Worm (Caenorhabditis elegans) whole organism, L4 larva: ENCODE results near the gene msp-77.
A peak's percentile ranks its signal among the peaks of the same experiment; 100 is the strongest.

Experiments used
- Y75B8A.6 ChIP-seq: fragments of 200-800 bp; sonication (Bioruptor generic); IDR thresholded peaks from 2 replicates; pipeline ENCODE4 v1.3.6; 2022; ENCODE audit warnings: missing genetic modification reagents, missing genetic modification characterization, missing compliant biosample characterization
- ZK546.5 ChIP-seq, 2 experiments: sonication (generic microtip); optimal IDR thresholded peaks; 2 replicates each; lab custom pipeline; 2017; ENCODE audit warnings: missing biosample characterization in 2 of 2, missing genetic modification characterization in 2 of 2
- aly-2 ChIP-seq: sonication (generic microtip); optimal IDR thresholded peaks from 2 replicates; lab custom pipeline; 2018; ENCODE audit warnings: missing biosample characterization, missing genetic modification characterization
- ceh-44 ChIP-seq: fragments of 200-800 bp; sonication (Bioruptor generic); IDR thresholded peaks from 2 replicates; pipeline ENCODE4 v1.3.6; 2022; ENCODE audit warnings: missing genetic modification reagents, missing genetic modification characterization, missing compliant biosample characterization
- ces-1 ChIP-seq: fragments of 150-350 bp; sonication (generic microtip); optimal IDR thresholded peaks from 4 replicates; lab custom pipeline; 2014; ENCODE audit warnings: missing biosample characterization, missing genetic modification reagents, missing genetic modification characterization
- daf-12 ChIP-seq: fragments of 150-350 bp; optimal IDR thresholded peaks from 2 replicates; lab custom pipeline; 2014; ENCODE audit warnings: missing biosample characterization, missing genetic modification reagents, missing genetic modification characterization
- gei-8 ChIP-seq: fragments of 200-800 bp; sonication (Bioruptor generic); optimal IDR thresholded peaks from 2 replicates; lab custom pipeline; 2018; ENCODE audit warnings: mild to moderate bottlenecking, missing genetic modification characterization, missing compliant biosample characterization
- lir-3 ChIP-seq: sonication (generic microtip); optimal IDR thresholded peaks from 2 replicates; lab custom pipeline; 2016; ENCODE audit warnings: mild to moderate bottlenecking, missing genetic modification characterization, missing compliant biosample characterization
- nhr-10 ChIP-seq: fragments of 150-350 bp; optimal IDR thresholded peaks from 2 replicates; lab custom pipeline; 2014; ENCODE audit warnings: missing biosample characterization, missing genetic modification characterization
- nhr-28 ChIP-seq: fragments of 150-350 bp; optimal IDR thresholded peaks from 2 replicates; lab custom pipeline; 2014; ENCODE audit warnings: missing biosample characterization, missing genetic modification characterization
- nhr-42 ChIP-seq: fragments of 200-800 bp; sonication (Bioruptor generic); IDR thresholded peaks from 2 replicates; pipeline ENCODE4 v1.3.6; 2022; ENCODE audit warnings: missing genetic modification characterization, missing compliant biosample characterization
- sdz-12 ChIP-seq: fragments of 200-800 bp; sonication (Bioruptor generic); optimal IDR thresholded peaks from 2 replicates; lab custom pipeline; 2018; ENCODE audit warnings: mild to moderate bottlenecking, missing genetic modification characterization, missing compliant biosample characterization
- set-16 ChIP-seq: fragments of 200-800 bp; sonication (Bioruptor generic); IDR thresholded peaks from 2 replicates; pipeline ENCODE4 v1.3.6; 2022; ENCODE audit warnings: missing genetic modification reagents, missing genetic modification characterization, missing compliant biosample characterization
- unc-39 ChIP-seq: sonication (generic microtip); optimal IDR thresholded peaks from 2 replicates; lab custom pipeline; 2017; ENCODE audit warnings: missing biosample characterization, missing genetic modification characterization
- unc-62 ChIP-seq, 3 experiments: fragments of 150-350 bp in 1 of 3; sonication (generic microtip); optimal IDR thresholded peaks in 2 of 3; peaks in 1 of 3; 1 replicate in 1 of 3; 2 replicates in 2 of 3; lab custom pipeline; 2014 to 2017; ENCODE audit warnings: missing biosample characterization in 3 of 3, missing genetic modification characterization in 3 of 3, missing genetic modification reagents in 3 of 3, missing genotype in 1 of 3
- zip-11 ChIP-seq: fragments of 200-800 bp; sonication (Bioruptor generic); IDR thresholded peaks from 2 replicates; pipeline ENCODE4 v1.3.6; 2022; ENCODE audit warnings: missing genetic modification characterization, missing compliant biosample characterization

Gene msp-77

ce11 chrIV:9933580-9933979 lies 39.1 kb downstream of the msp-77 start, which contains the start of gene spe-29:
TSS of gene spe-29 (plus strand) at chrIV:9933880.
- TF ChIP-seq set-16 (GFP tag; lab: Robert Waterston, UW) = 0 out of 2 replicates have a peak, but pooled peaks have one; percentile 18
- TF ChIP-seq unc-62 (GFP tag; optimal IDR thresholded peaks at IDR 0.05 in 1 of 2; lab: Kevin White, UChicago) = no peak
- TF ChIP-seq unc-62 (tag; optimal IDR thresholded peaks at IDR 0.05; lab: Kevin White, UChicago) = no peak
- no peak for TF ChIP-seq ces-1 (GFP tag; lab: Kevin White, UChicago)
- TF ChIP-seq lir-3 (tag; lab: Kevin White, UChicago) = no peak
- no peak for TF ChIP-seq Y75B8A.6 (GFP tag; lab: Robert Waterston, UW)
- no peak for TF ChIP-seq aly-2
- TF ChIP-seq nhr-10 (tag; lab: Kevin White, UChicago) = no peak

ce11 chrIV:9943214-9943613 lies 48.8 kb downstream of the msp-77 start:
- peak in 1 of 2 experiments; percentile 99 for TF ChIP-seq unc-62 (GFP tag; optimal IDR thresholded peaks at IDR 0.05 in 1 of 2; lab: Kevin White, UChicago)
- TF ChIP-seq unc-62 (tag; optimal IDR thresholded peaks at IDR 0.05; lab: Kevin White, UChicago) = no peak
- TF ChIP-seq ZK546.5 (tag; optimal IDR thresholded peaks at IDR 0.05; lab: Kevin White, UChicago) = no peak

- TF ChIP-seq ceh-44 (GFP tag; lab: Robert Waterston, UW) = no peak
- no peak for TF ChIP-seq sdz-12 (GFP tag; lab: Kevin White, UChicago)
- no peak for TF ChIP-seq daf-12
- no peak for TF ChIP-seq nhr-42 (GFP tag; lab: Robert Waterston, UW)
- TF ChIP-seq nhr-28 (tag; lab: Kevin White, UChicago) = no peak
- TF ChIP-seq gei-8 (GFP tag; lab: Kevin White, UChicago) = no peak
- no peak for TF ChIP-seq unc-39 (tag; lab: Kevin White, UChicago)
- TF ChIP-seq zip-11 (GFP tag; lab: Robert Waterston, UW) = no peak
These were observed 49.8 kb downstream of the msp-77 start for ce11 chrIV:9944279-9944678.
